Worm (Caenorhabditis elegans): ENCODE data around the gene F57B9.8.

Gene F57B9.8

ce11 chrIII:6939523-6939922 is 4.4 kb upstream of the F57B9.8 start, which contains the start of gene F57B9.3:
Gene F57B9.3 (plus strand): TSS chrIII:6939823.
- no peak for TF ChIP-seq ceh-13 (GFP tag; optimal IDR thresholded peaks at IDR 0.05)
- TF ChIP-seq scrt-1 (GFP tag; IDR thresholded peaks at IDR 0.05), result no peak
- no peak for TF ChIP-seq tbx-37 (GFP tag; conservative IDR thresholded peaks at IDR 0.05)
- no peak for TF ChIP-seq F13C5.2 (tag; optimal IDR thresholded peaks at IDR 0.05)
- no peak for TF ChIP-seq sea-1 (GFP tag; conservative IDR thresholded peaks at IDR 0.05)
- no peak for TF ChIP-seq aly-1 (tag; optimal IDR thresholded peaks at IDR 0.05)

DNA sequence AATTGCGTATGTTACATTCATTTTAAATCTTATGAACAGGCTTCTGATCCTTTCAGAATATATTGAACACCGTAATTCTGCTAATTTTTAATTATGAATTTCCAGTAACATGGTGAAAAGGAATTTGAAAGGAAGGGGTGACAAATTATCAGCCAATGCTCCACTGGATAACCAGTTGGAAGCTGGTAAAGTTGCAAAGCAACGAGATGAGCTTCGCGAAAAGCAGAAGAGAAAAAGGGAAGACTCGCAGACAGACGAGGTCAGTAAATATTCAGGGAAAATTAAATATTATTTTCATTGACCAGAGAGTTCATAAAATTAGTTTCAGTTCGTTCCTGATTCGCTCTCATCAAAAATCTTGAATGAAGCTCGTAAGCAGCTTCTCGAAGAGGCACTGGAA is 3.2 kb downstream of the F57B9.8 start, which contains the start of gene byn-1:
TSS of gene byn-1 (plus strand) at position 106 of the 400 bp plus-strand sequence.
- TF ChIP-seq B0310.2 (tag; optimal IDR thresholded peaks at IDR 0.05) (no peak), ama-1 (optimal IDR thresholded peaks at IDR 0.05) (peak; percentile 26), hnd-1 (tag; optimal IDR thresholded peaks at IDR 0.05) (no peak)

DNA sequence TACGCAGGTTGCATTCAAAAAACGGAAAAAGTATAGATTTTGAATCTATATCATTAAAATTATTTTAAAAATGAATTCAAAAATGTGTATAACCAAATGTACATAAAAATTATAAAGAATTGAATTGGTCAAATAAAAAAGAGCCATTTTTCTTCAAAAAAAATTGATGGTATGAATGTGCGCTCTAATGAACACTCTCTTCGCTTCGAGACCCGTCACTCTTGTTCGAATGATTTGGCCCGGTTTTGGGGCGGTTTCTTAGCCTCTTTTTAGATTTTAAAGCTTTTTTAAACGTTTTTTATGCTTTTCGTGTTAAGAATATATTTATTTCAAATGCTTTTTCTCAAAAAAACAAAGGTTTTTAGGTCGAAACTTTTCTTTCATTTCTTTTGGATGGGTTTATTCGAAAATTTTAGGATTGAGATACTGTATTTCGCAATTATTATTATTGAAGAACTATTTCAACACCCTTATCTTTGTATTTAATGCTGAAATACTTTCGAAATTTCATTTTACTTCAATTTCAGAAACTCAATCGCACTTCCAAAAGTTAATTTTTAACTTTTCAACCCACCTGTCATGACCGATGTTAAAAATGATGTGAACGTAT is 5.5 kb downstream of the F57B9.8 start, which contains the start of gene inf-1:
TSS of gene inf-1 (plus strand) at position 577 of the 610 bp plus-strand sequence.
- TF ChIP-seq hnd-1 (tag; optimal IDR thresholded peaks at IDR 0.05), result no peak
- TF ChIP-seq sea-1 (GFP tag; conservative IDR thresholded peaks at IDR 0.05), result no peak
- no peak for TF ChIP-seq F13C5.2 (tag; optimal IDR thresholded peaks at IDR 0.05)
- no peak for TF ChIP-seq tra-4 (tag; optimal IDR thresholded peaks at IDR 0.05)
- TF ChIP-seq tbx-11 (GFP tag; IDR thresholded peaks at IDR 0.05), result no peak
- TF ChIP-seq ceh-36 (tag; optimal IDR thresholded peaks at IDR 0.05), result no peak
- TF ChIP-seq ceh-13 (GFP tag; optimal IDR thresholded peaks at IDR 0.05), result no peak
- TF ChIP-seq aly-1 (tag; optimal IDR thresholded peaks at IDR 0.05), result no peak
- TF ChIP-seq flt-1 (GFP tag; IDR thresholded peaks at IDR 0.05), result no peak
- TF ChIP-seq ama-1 (optimal IDR thresholded peaks at IDR 0.05), result no peak
- no peak for TF ChIP-seq tbx-37 (GFP tag; conservative IDR thresholded peaks at IDR 0.05)
- TF ChIP-seq hmbx-1 (tag; optimal IDR thresholded peaks at IDR 0.05), result no peak
- no peak for TF ChIP-seq scrt-1 (GFP tag; IDR thresholded peaks at IDR 0.05)
- TF ChIP-seq B0310.2 (tag; optimal IDR thresholded peaks at IDR 0.05), result no peak
- no peak for TF ChIP-seq hmg-4 (GFP tag; optimal IDR thresholded peaks at IDR 0.05)
- no peak for TF ChIP-seq pes-1 (GFP tag; IDR thresholded peaks at IDR 0.05)
- no peak for TF ChIP-seq ets-7 (tag; optimal IDR thresholded peaks at IDR 0.05)

- TF ChIP-seq hnd-1 (tag; optimal IDR thresholded peaks at IDR 0.05) (no peak), scrt-1 (GFP tag; IDR thresholded peaks at IDR 0.05) (no peak), sea-1 (GFP tag; conservative IDR thresholded peaks at IDR 0.05) (no peak)
Observed at ce11 chrIII:6928725-6929124, 6.4 kb downstream of the F57B9.8 start, which contains the start of gene flap-1. Gene flap-1 (minus strand): TSS chrIII:6928825.

ce11 chrIII:6914840-6915239 is 20.3 kb downstream of the F57B9.8 start:
- TF ChIP-seq hnd-1 (tag; optimal IDR thresholded peaks at IDR 0.05), result no peak
- no peak for TF ChIP-seq B0310.2 (tag; optimal IDR thresholded peaks at IDR 0.05)
- no peak for TF ChIP-seq aly-1 (tag; optimal IDR thresholded peaks at IDR 0.05)
- no peak for TF ChIP-seq tbx-11 (GFP tag; IDR thresholded peaks at IDR 0.05)
- TF ChIP-seq tbx-37 (GFP tag; conservative IDR thresholded peaks at IDR 0.05), result no peak
- TF ChIP-seq sea-1 (GFP tag; conservative IDR thresholded peaks at IDR 0.05), result no peak
- TF ChIP-seq ama-1 (optimal IDR thresholded peaks at IDR 0.05), result no peak
- TF ChIP-seq hmg-4 (GFP tag; optimal IDR thresholded peaks at IDR 0.05), result no peak
- TF ChIP-seq flt-1 (GFP tag; IDR thresholded peaks at IDR 0.05), result no peak
- TF ChIP-seq ets-7 (tag; optimal IDR thresholded peaks at IDR 0.05), result no peak
- TF ChIP-seq scrt-1 (GFP tag; IDR thresholded peaks at IDR 0.05), result no peak
- TF ChIP-seq tra-4 (tag; optimal IDR thresholded peaks at IDR 0.05), result no peak
- no peak for TF ChIP-seq ceh-13 (GFP tag; optimal IDR thresholded peaks at IDR 0.05)
- no peak for TF ChIP-seq F13C5.2 (tag; optimal IDR thresholded peaks at IDR 0.05)
- TF ChIP-seq ceh-36 (tag; optimal IDR thresholded peaks at IDR 0.05), result no peak
- no peak for TF ChIP-seq pes-1 (GFP tag; IDR thresholded peaks at IDR 0.05)
- no peak for TF ChIP-seq hmbx-1 (tag; optimal IDR thresholded peaks at IDR 0.05)

- TF ChIP-seq ama-1 (optimal IDR thresholded peaks at IDR 0.05) (no peak), aly-1 (tag; optimal IDR thresholded peaks at IDR 0.05) (no peak), pes-1 (GFP tag; IDR thresholded peaks at IDR 0.05) (no peak), scrt-1 (GFP tag; IDR thresholded peaks at IDR 0.05) (no peak), ceh-36 (tag; optimal IDR thresholded peaks at IDR 0.05) (no peak), sea-1 (GFP tag; conservative IDR thresholded peaks at IDR 0.05) (no peak), tbx-11 (GFP tag; IDR thresholded peaks at IDR 0.05) (no peak), flt-1 (GFP tag; IDR thresholded peaks at IDR 0.05) (no peak), hmg-4 (GFP tag; optimal IDR thresholded peaks at IDR 0.05) (no peak), tra-4 (tag; optimal IDR thresholded peaks at IDR 0.05) (no peak), ets-7 (tag; optimal IDR thresholded peaks at IDR 0.05) (no peak), tbx-37 (GFP tag; conservative IDR thresholded peaks at IDR 0.05) (no peak)
Observed at ce11 chrIII:6912381-6912780, 22.7 kb downstream of the F57B9.8 start, which contains the start of gene pdf-1. Gene pdf-1 (minus strand): TSS chrIII:6912481.

ce11 chrIII:6906409-6906808 is 28.7 kb downstream of the F57B9.8 start, which contains the start of gene T07E3.2:
Gene T07E3.2 (plus strand): TSS chrIII:6906709.
- TF ChIP-seq B0310.2 (tag; optimal IDR thresholded peaks at IDR 0.05) (no peak), tra-4 (tag; optimal IDR thresholded peaks at IDR 0.05) (no peak), hmg-4 (GFP tag; optimal IDR thresholded peaks at IDR 0.05) (no peak), sea-1 (GFP tag; conservative IDR thresholded peaks at IDR 0.05) (no peak), ceh-13 (GFP tag; optimal IDR thresholded peaks at IDR 0.05) (no peak), ama-1 (optimal IDR thresholded peaks at IDR 0.05) (no peak), aly-1 (tag; optimal IDR thresholded peaks at IDR 0.05) (no peak), pes-1 (GFP tag; IDR thresholded peaks at IDR 0.05) (no peak), ceh-36 (tag; optimal IDR thresholded peaks at IDR 0.05) (no peak)

- TF ChIP-seq B0310.2 (tag; optimal IDR thresholded peaks at IDR 0.05) (no peak), flt-1 (GFP tag; IDR thresholded peaks at IDR 0.05) (no peak), ceh-36 (tag; optimal IDR thresholded peaks at IDR 0.05) (no peak), hnd-1 (tag; optimal IDR thresholded peaks at IDR 0.05) (no peak), aly-1 (tag; optimal IDR thresholded peaks at IDR 0.05) (no peak), ama-1 (optimal IDR thresholded peaks at IDR 0.05) (no peak), ets-7 (tag; optimal IDR thresholded peaks at IDR 0.05) (no peak), scrt-1 (GFP tag; IDR thresholded peaks at IDR 0.05) (no peak), pes-1 (GFP tag; IDR thresholded peaks at IDR 0.05) (no peak)
Observed at ce11 chrIII:6904468-6904867, 30.7 kb downstream of the F57B9.8 start.
